Fruit fly (Drosophila melanogaster): ENCODE data around the gene CG33310.
A peak's percentile ranks its signal among the peaks of the same experiment; 100 is the strongest.

Gene CG33310

DNA sequence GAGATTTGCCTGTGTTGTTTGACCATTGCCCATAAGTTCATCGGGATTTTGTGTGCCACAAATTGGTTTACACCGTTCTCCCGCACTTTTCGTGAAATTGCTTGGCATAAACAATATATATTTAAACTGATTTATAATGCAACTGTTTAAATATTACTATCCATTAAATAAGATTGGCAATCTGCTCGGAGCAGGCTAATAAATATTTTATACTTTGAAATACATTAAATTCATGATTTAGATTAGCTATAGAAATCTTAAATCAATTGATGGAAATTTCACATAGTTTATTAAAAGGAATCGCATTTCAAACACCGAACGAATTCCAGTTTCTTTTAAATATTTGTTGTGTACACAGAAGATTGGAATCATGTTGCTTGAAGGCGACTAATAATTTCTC is 39.5 kb downstream of the CG33310 start (continued):
- no peak for TF ChIP-seq Atf-2 (GFP tag; optimal IDR thresholded peaks at IDR 0.05)
- TF ChIP-seq Ets65A (GFP tag), result no peak
- TF ChIP-seq prd (optimal IDR thresholded peaks at IDR 0.05), result no peak
- no peak for TF ChIP-seq prd (GFP tag; IDR thresholded peaks at IDR 0.05)
- TF ChIP-seq C15 (GFP tag; IDR thresholded peaks at IDR 0.05), result no peak
- no peak for TF ChIP-seq wek (GFP tag; optimal IDR thresholded peaks at IDR 0.05)
- peak; percentile 45 for TF ChIP-seq CG13424 (tag; optimal IDR thresholded peaks at IDR 0.05)
- no peak for TF ChIP-seq dan (GFP tag; IDR thresholded peaks at IDR 0.05)
- TF ChIP-seq CG12155 (GFP tag; optimal IDR thresholded peaks at IDR 0.05), result peak; percentile 0
- TF ChIP-seq Bteb2 (GFP tag; optimal IDR thresholded peaks at IDR 0.05), result no peak
- no peak for TF ChIP-seq CG43689 (GFP tag; IDR thresholded peaks at IDR 0.05)
- TF ChIP-seq fd96Cb (tag; optimal IDR thresholded peaks at IDR 0.05), result no peak
- TF ChIP-seq CG2199 (GFP tag; IDR thresholded peaks at IDR 0.05), result 0 out of 3 replicates have a peak, but pooled peaks have one; percentile 4
- TF ChIP-seq dm (GFP tag; optimal IDR thresholded peaks at IDR 0.05), result no peak
- no peak for TF ChIP-seq CG4404 (GFP tag; IDR thresholded peaks at IDR 0.05)
- TF ChIP-seq NFAT (GFP tag; IDR thresholded peaks at IDR 0.05), result no peak
- TF ChIP-seq peb (GFP tag; IDR thresholded peaks at IDR 0.05), result no peak
- no peak for TF ChIP-seq CG17612 (GFP tag; IDR thresholded peaks at IDR 0.05)
- peak; percentile 42 for TF ChIP-seq Ssrp (tag; optimal IDR thresholded peaks at IDR 0.05)
- TF ChIP-seq Ravus (GFP tag; IDR thresholded peaks at IDR 0.05), result no peak
- TF ChIP-seq CG6272 (GFP tag; IDR thresholded peaks at IDR 0.05), result no peak
- no peak for TF ChIP-seq toy (GFP tag; IDR thresholded peaks at IDR 0.05)
- no peak for TF ChIP-seq luna (GFP tag; optimal IDR thresholded peaks at IDR 0.05)
- no peak for TF ChIP-seq tup (GFP tag; optimal IDR thresholded peaks at IDR 0.05)
- no peak for TF ChIP-seq CG10274 (GFP tag; optimal IDR thresholded peaks at IDR 0.05)
- TF ChIP-seq CG15479 (GFP tag; optimal IDR thresholded peaks at IDR 0.05), result no peak
- TF ChIP-seq br (optimal IDR thresholded peaks at IDR 0.05), result no peak
- no peak for TF ChIP-seq unc-4 (GFP tag; IDR thresholded peaks at IDR 0.05; ENCODE audit: partially characterized antibody)
- no peak for TF ChIP-seq sqz (GFP tag; optimal IDR thresholded peaks at IDR 0.05)
- TF ChIP-seq CG2678 (tag; optimal IDR thresholded peaks at IDR 0.05), result peak; percentile 24
- TF ChIP-seq Spps (tag; optimal IDR thresholded peaks at IDR 0.05), result no peak
- TF ChIP-seq CG1602 (GFP tag; optimal IDR thresholded peaks at IDR 0.05), result no peak
- no peak for TF ChIP-seq CG10147 (GFP tag; optimal IDR thresholded peaks at IDR 0.05)
- TF ChIP-seq ftz-f1 (GFP tag; optimal IDR thresholded peaks at IDR 0.05), result no peak
- TF ChIP-seq bcd (GFP tag; optimal IDR thresholded peaks at IDR 0.05), result no peak
- no peak for TF ChIP-seq Jarid2 (GFP tag; optimal IDR thresholded peaks at IDR 0.05)
- no peak for TF ChIP-seq ro (GFP tag; IDR thresholded peaks at IDR 0.05)
- no peak for TF ChIP-seq chinmo (GFP tag; IDR thresholded peaks at IDR 0.05; ENCODE audit: partially characterized antibody)
- no peak for TF ChIP-seq CG18011 (GFP tag; optimal IDR thresholded peaks at IDR 0.05)
- no peak for TF ChIP-seq mam (GFP tag; optimal IDR thresholded peaks at IDR 0.05)
- TF ChIP-seq CG3847 (GFP tag; IDR thresholded peaks at IDR 0.05), result no peak
- peak; percentile 42 for TF ChIP-seq CG15269 (tag; optimal IDR thresholded peaks at IDR 0.05)
- peak; percentile 15 for TF ChIP-seq CG8388 (GFP tag; optimal IDR thresholded peaks at IDR 0.05)
- TF ChIP-seq Lim3 (GFP tag; IDR thresholded peaks at IDR 0.05), result no peak
- no peak for TF ChIP-seq CG32772 (GFP tag; IDR thresholded peaks at IDR 0.05)
- no peak for TF ChIP-seq CG14710 (tag; optimal IDR thresholded peaks at IDR 0.05)
- TF ChIP-seq Asciz (GFP tag; optimal IDR thresholded peaks at IDR 0.05), result no peak
- TF ChIP-seq CG9437 (GFP tag; optimal IDR thresholded peaks at IDR 0.05), result peak; percentile 13
- no peak for TF ChIP-seq sim (GFP tag; IDR thresholded peaks at IDR 0.05)
- no peak for TF ChIP-seq lbe (GFP tag; optimal IDR thresholded peaks at IDR 0.05)
- TF ChIP-seq so (GFP tag; IDR thresholded peaks at IDR 0.05), result no peak
- no peak for TF ChIP-seq CG32767 (GFP tag; IDR thresholded peaks at IDR 0.05)
- TF ChIP-seq gt (GFP tag; IDR thresholded peaks at IDR 0.05), result no peak
